Worm (Caenorhabditis elegans): Measurements from ENCODE around the gene fbxa-105.

DNA sequence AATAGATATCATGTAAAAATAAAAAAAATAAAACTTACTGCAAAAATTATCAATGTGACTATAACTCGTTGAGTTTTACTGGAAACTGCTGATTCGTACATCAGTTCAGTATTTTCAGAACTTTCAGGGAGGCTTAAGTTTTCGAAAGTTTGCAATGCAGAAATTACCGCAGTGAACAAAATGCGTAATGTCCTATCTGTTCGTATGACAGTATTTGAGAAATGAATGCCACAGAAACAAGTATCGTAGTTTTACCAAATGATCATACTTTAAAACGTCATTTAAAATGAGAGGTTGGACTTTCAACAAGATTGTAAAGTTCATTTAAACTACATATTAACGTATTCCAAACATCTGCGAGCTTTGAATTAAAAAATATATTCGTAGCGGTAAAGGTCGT lies 35.1 kb downstream of the fbxa-105 start, which contains the start of gene C03G6.21:
- TF ChIP-seq ztf-11 (tag; optimal IDR thresholded peaks at IDR 0.05) (no peak), dsc-1 (tag; optimal IDR thresholded peaks at IDR 0.05) (no peak), nhr-76 (tag; optimal IDR thresholded peaks at IDR 0.05) (no peak), unc-62 (GFP tag; optimal IDR thresholded peaks at IDR 0.05) (no peak), pax-3 (tag; optimal IDR thresholded peaks at IDR 0.05) (no peak), hpl-2 (GFP tag; optimal IDR thresholded peaks at IDR 0.05) (no peak)

Measured in whole organism, L1 larva.